Worm (Caenorhabditis elegans) whole organism, early embryonic: ENCODE results near the gene dyf-11.

Experiments
- B0310.2 ChIP-seq: sonication (generic microtip); optimal IDR thresholded peaks from 2 replicates; lab custom pipeline; 2016; ENCODE audit warnings: mild to moderate bottlenecking, missing genetic modification characterization, missing compliant biosample characterization
- F13C5.2 ChIP-seq: sonication (generic microtip); optimal IDR thresholded peaks from 2 replicates; lab custom pipeline; 2017; ENCODE audit warnings: mild to moderate bottlenecking, missing genetic modification characterization, inconsistent platforms, missing compliant biosample characterization
- aly-1 ChIP-seq: sonication (generic microtip); optimal IDR thresholded peaks from 2 replicates; lab custom pipeline; 2016; ENCODE audit warnings: missing genetic modification characterization, missing compliant biosample characterization
- ama-1 ChIP-seq: fragments of 150-350 bp; optimal IDR thresholded peaks from 2 replicates; lab custom pipeline; 2014
- ceh-13 ChIP-seq: fragments of 200-800 bp; sonication (Bioruptor generic); optimal IDR thresholded peaks from 2 replicates; lab custom pipeline; 2018; ENCODE audit warnings: mild to moderate bottlenecking, missing genetic modification characterization, missing compliant biosample characterization
- ceh-36 ChIP-seq: sonication (generic microtip); optimal IDR thresholded peaks from 2 replicates; lab custom pipeline; 2016; ENCODE audit warnings: missing genetic modification characterization, inconsistent platforms, missing compliant biosample characterization
- ets-7 ChIP-seq: sonication (generic microtip); optimal IDR thresholded peaks from 2 replicates; lab custom pipeline; 2016; ENCODE audit warnings: missing genotype, missing genetic modification characterization, missing compliant biosample characterization
- flt-1 ChIP-seq: fragments of 200-800 bp; sonication (Bioruptor generic); IDR thresholded peaks from 2 replicates; pipeline ENCODE4 v1.3.6; 2022; ENCODE audit warnings: missing genetic modification characterization, missing compliant biosample characterization
- hmbx-1 ChIP-seq: sonication (generic microtip); optimal IDR thresholded peaks from 2 replicates; lab custom pipeline; 2016; ENCODE audit warnings: mild to moderate bottlenecking, missing genetic modification characterization, missing compliant biosample characterization
- hmg-4 ChIP-seq: fragments of 200-800 bp; sonication (Bioruptor generic); optimal IDR thresholded peaks from 2 replicates; lab custom pipeline; 2018; ENCODE audit warnings: mild to moderate bottlenecking, missing genetic modification characterization, missing compliant biosample characterization
- hnd-1 ChIP-seq: sonication (generic microtip); optimal IDR thresholded peaks from 2 replicates; lab custom pipeline; 2016; ENCODE audit warnings: missing genetic modification characterization, missing compliant biosample characterization
- pes-1 ChIP-seq: fragments of 200-800 bp; sonication (Bioruptor generic); IDR thresholded peaks from 2 replicates; pipeline ENCODE4 v1.3.6; 2022; ENCODE audit warnings: missing genetic modification reagents, missing genetic modification characterization, missing compliant biosample characterization
- scrt-1 ChIP-seq: fragments of 200-800 bp; sonication (Bioruptor generic); IDR thresholded peaks from 2 replicates; pipeline ENCODE4 v1.3.6; 2022; ENCODE audit warnings: missing genetic modification characterization, missing compliant biosample characterization
- sea-1 ChIP-seq: fragments of 200-800 bp; sonication (Bioruptor generic); conservative IDR thresholded peaks from 2 replicates; pipeline ENCODE4 v1.3.6; 2022; ENCODE audit warnings: missing genetic modification characterization, missing compliant biosample characterization
- tbx-11 ChIP-seq: fragments of 200-800 bp; sonication (Bioruptor generic); IDR thresholded peaks from 2 replicates; pipeline ENCODE4 v1.3.6; 2022; ENCODE audit warnings: missing genetic modification characterization, missing compliant biosample characterization
- tbx-37 ChIP-seq: fragments of 200-800 bp; sonication (Bioruptor generic); conservative IDR thresholded peaks from 2 replicates; pipeline ENCODE4 v1.3.6; 2022; ENCODE audit warnings: missing genetic modification reagents, missing genetic modification characterization, missing compliant biosample characterization
- tra-4 ChIP-seq: sonication (generic microtip); optimal IDR thresholded peaks from 2 replicates; lab custom pipeline; 2017; ENCODE audit warnings: missing genetic modification characterization, missing compliant biosample characterization

Gene dyf-11

ce11 chrX:777421-777820 lies 13.9 kb downstream of the dyf-11 start, which contains the start of gene nas-15:
TSS of gene nas-15 (plus strand) at chrX:777721.
- TF ChIP-seq ets-7 (tag; lab: Kevin White, UChicago): no peak
- no peak for TF ChIP-seq ama-1 (lab: Kevin White, UChicago)
- TF ChIP-seq pes-1 (GFP tag; lab: Robert Waterston, UW): no peak
- TF ChIP-seq scrt-1 (GFP tag; lab: Robert Waterston, UW): no peak
- TF ChIP-seq tra-4 (tag; lab: Kevin White, UChicago): no peak
- no peak for TF ChIP-seq hmg-4
- no peak for TF ChIP-seq B0310.2 (tag; lab: Kevin White, UChicago)
- TF ChIP-seq tbx-37 (GFP tag; lab: Robert Waterston, UW): no peak
- no peak for TF ChIP-seq F13C5.2 (tag; lab: Kevin White, UChicago)
- no peak for TF ChIP-seq ceh-36 (tag; lab: Kevin White, UChicago)
- TF ChIP-seq aly-1 (tag; lab: Kevin White, UChicago): no peak
- no peak for TF ChIP-seq hnd-1 (tag; lab: Kevin White, UChicago)
- TF ChIP-seq sea-1 (GFP tag; lab: Robert Waterston, UW): no peak
- no peak for TF ChIP-seq flt-1 (GFP tag; lab: Robert Waterston, UW)
- TF ChIP-seq hmbx-1 (tag; lab: Kevin White, UChicago): no peak
- no peak for TF ChIP-seq ceh-13 (GFP tag; lab: Kevin White, UChicago)

DNA sequence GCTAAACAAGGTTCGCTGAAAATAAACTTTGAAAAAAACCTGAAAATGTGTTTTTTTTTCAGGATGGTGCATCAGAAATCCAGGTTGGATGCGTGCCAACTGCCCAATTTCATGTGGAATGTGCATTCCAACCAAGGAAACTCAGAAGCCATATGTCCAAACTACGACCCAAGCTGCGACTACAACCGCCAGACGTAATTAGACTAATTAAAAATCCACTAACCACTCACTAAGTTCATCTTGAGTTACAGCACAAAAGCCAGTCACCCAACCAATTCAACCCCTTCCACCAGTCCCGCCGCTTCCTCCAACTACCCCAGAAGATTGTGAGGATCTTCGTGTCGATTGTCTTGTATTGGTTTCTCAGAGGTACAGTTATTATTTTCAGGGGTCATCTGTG lies 15.7 kb downstream of the dyf-11 start:
- TF ChIP-seq tbx-11 (GFP tag; lab: Robert Waterston, UW): no peak
- no peak for TF ChIP-seq hmbx-1 (tag; lab: Kevin White, UChicago)
- no peak for TF ChIP-seq aly-1 (tag; lab: Kevin White, UChicago)
- no peak for TF ChIP-seq tbx-37 (GFP tag; lab: Robert Waterston, UW)
- TF ChIP-seq tra-4 (tag; lab: Kevin White, UChicago): no peak
- TF ChIP-seq flt-1 (GFP tag; lab: Robert Waterston, UW): no peak
- TF ChIP-seq scrt-1 (GFP tag; lab: Robert Waterston, UW): no peak
- TF ChIP-seq hnd-1 (tag; lab: Kevin White, UChicago): no peak
- TF ChIP-seq pes-1 (GFP tag; lab: Robert Waterston, UW): no peak
- TF ChIP-seq ceh-13 (GFP tag; lab: Kevin White, UChicago): no peak
- TF ChIP-seq ama-1 (lab: Kevin White, UChicago): no peak
- TF ChIP-seq sea-1 (GFP tag; lab: Robert Waterston, UW): no peak
- TF ChIP-seq hmg-4: no peak

DNA sequence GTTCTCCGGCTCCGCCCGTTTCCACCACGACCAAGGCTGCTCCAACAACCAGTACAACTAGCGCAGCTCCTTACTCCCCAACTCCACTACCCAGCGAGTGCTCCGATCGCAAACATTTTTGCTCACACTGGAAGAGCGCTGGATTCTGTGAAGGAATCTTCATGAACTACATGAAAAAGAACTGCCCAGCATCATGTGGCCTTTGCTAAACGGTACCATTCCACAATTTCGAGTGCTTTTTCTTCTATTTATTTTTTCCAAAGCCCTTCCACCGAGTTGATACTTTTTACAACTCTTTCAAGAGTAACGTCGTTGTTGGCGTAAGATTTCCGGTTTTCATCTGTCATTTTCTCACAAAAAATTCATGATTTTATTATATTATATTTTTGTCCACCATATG lies 16.5 kb downstream of the dyf-11 start:
- TF ChIP-seq B0310.2 (tag; lab: Kevin White, UChicago): no peak
- no peak for TF ChIP-seq aly-1 (tag; lab: Kevin White, UChicago)
- TF ChIP-seq F13C5.2 (tag; lab: Kevin White, UChicago): no peak

ce11 chrX:784853-785252 lies 21.3 kb downstream of the dyf-11 start, which contains the start of gene T04G9.6:
TSS of gene T04G9.6 (minus strand) at chrX:784953.
- TF ChIP-seq hmg-4 (no peak), ceh-36 (tag; lab: Kevin White, UChicago) (no peak), hnd-1 (tag; lab: Kevin White, UChicago) (no peak), pes-1 (GFP tag; lab: Robert Waterston, UW) (no peak), hmbx-1 (tag; lab: Kevin White, UChicago) (no peak), ama-1 (lab: Kevin White, UChicago) (no peak), F13C5.2 (tag; lab: Kevin White, UChicago) (no peak), sea-1 (GFP tag; lab: Robert Waterston, UW) (no peak), ceh-13 (GFP tag; lab: Kevin White, UChicago) (no peak), tra-4 (tag; lab: Kevin White, UChicago) (no peak), scrt-1 (GFP tag; lab: Robert Waterston, UW) (no peak), B0310.2 (tag; lab: Kevin White, UChicago) (no peak), flt-1 (GFP tag; lab: Robert Waterston, UW) (no peak), ets-7 (tag; lab: Kevin White, UChicago) (no peak), aly-1 (tag; lab: Kevin White, UChicago) (no peak), tbx-11 (GFP tag; lab: Robert Waterston, UW) (no peak), tbx-37 (GFP tag; lab: Robert Waterston, UW) (no peak)

DNA sequence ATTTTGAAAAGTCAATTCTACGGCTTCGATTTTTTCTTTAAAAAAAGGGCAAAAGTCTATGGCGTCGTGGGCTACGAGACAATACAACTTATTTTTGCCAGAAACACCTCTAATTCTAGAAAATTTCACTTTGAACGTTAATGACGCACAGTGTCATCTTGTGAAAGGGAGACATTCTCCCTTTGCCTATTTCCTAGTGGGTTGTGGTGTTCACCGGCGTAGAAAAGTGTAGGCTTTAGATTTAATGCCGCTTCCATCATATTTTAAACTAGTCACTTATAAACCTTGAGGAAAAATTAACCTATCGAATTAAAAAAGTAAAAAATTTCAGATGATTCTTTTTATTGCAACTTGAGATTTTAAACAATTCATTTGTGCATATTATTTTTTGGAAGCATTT lies 21.8 kb downstream of the dyf-11 start:
- no peak for TF ChIP-seq pes-1 (GFP tag; lab: Robert Waterston, UW)
- TF ChIP-seq tbx-37 (GFP tag; lab: Robert Waterston, UW): no peak
- no peak for TF ChIP-seq ceh-36 (tag; lab: Kevin White, UChicago)
- no peak for TF ChIP-seq tbx-11 (GFP tag; lab: Robert Waterston, UW)
- TF ChIP-seq ama-1 (lab: Kevin White, UChicago): no peak
- TF ChIP-seq aly-1 (tag; lab: Kevin White, UChicago): no peak
- no peak for TF ChIP-seq scrt-1 (GFP tag; lab: Robert Waterston, UW)
- TF ChIP-seq hmg-4: no peak
- no peak for TF ChIP-seq sea-1 (GFP tag; lab: Robert Waterston, UW)
- TF ChIP-seq hnd-1 (tag; lab: Kevin White, UChicago): no peak
- TF ChIP-seq flt-1 (GFP tag; lab: Robert Waterston, UW): no peak
- no peak for TF ChIP-seq ceh-13 (GFP tag; lab: Kevin White, UChicago)
- TF ChIP-seq ets-7 (tag; lab: Kevin White, UChicago): no peak

- no peak for TF ChIP-seq ceh-36 (tag; lab: Kevin White, UChicago)
Measured at ce11 chrX:787992-788391, 24.4 kb downstream of the dyf-11 start, which contains the start of gene attf-5. TSS of gene attf-5 (plus strand) at chrX:788353.

DNA sequence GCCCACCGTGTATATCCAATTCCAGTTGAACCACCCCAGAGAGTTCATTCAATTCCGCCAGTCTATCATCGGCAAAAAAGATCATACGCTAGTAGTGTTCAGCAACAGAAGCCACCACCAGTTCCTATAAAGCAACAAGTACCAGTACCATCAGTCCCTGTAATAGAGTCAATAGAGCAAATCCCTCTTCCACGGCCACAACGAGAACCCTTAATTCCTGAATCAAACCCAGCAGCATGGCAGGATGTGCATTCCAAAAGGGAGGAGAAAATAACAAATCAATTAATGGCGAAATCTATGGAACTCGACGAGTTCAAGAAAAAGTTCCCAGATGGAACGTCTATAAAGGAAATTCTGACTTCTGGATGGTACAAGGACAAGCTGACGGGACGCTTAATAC lies 26.3 kb downstream of the dyf-11 start:
- no peak for TF ChIP-seq sea-1 (GFP tag; lab: Robert Waterston, UW)
- TF ChIP-seq ets-7 (tag; lab: Kevin White, UChicago): no peak
- no peak for TF ChIP-seq hmg-4
